Fruit fly (Drosophila melanogaster) whole organism, adult: ENCODE results near the gene Hayan.

Experiments
- CG11617 ChIP-seq: fragments of 200-800 bp; sonication (Bioruptor generic); optimal IDR thresholded peaks from 2 replicates; lab custom pipeline; 2017; ENCODE audit warnings: mild to moderate bottlenecking, missing biosample characterization, missing genetic modification reagents, missing genetic modification characterization
- CG12768 ChIP-seq: fragments of 200-800 bp; sonication (Bioruptor generic); optimal IDR thresholded peaks from 2 replicates; lab custom pipeline; 2017; ENCODE audit warnings: missing biosample characterization, missing genetic modification characterization, mild to moderate bottlenecking, moderate library complexity, missing genetic modification reagents
- CG1620 ChIP-seq: fragments of 200-800 bp; sonication (Bioruptor generic); optimal IDR thresholded peaks from 2 replicates; lab custom pipeline; 2016; ENCODE audit warnings: missing biosample characterization, missing genetic modification characterization
- CG5204 ChIP-seq: fragments of 200-800 bp; sonication (Bioruptor generic); optimal IDR thresholded peaks from 2 replicates; lab custom pipeline; 2016; ENCODE audit warnings: missing biosample characterization, missing genetic modification characterization
- CG7045 ChIP-seq: fragments of 200-800 bp; sonication (Bioruptor generic); optimal IDR thresholded peaks from 2 replicates; lab custom pipeline; 2017; ENCODE audit warnings: missing biosample characterization, mild to moderate bottlenecking, missing genetic modification characterization
- CG7101 ChIP-seq: fragments of 200-800 bp; sonication (Bioruptor generic); optimal IDR thresholded peaks from 2 replicates; lab custom pipeline; 2018; ENCODE audit warnings: missing biosample characterization, mild to moderate bottlenecking, missing genetic modification characterization, moderate library complexity
- Clk ChIP-seq: fragments of 200-800 bp; sonication (Bioruptor generic); optimal IDR thresholded peaks from 2 replicates; lab custom pipeline; 2017; ENCODE audit warnings: missing biosample characterization, missing genetic modification characterization
- Crg-1 ChIP-seq: fragments of 200-800 bp; sonication (Bioruptor generic); optimal IDR thresholded peaks from 2 replicates; lab custom pipeline; 2016; ENCODE audit warnings: missing biosample characterization, missing genetic modification characterization
- Hr96 ChIP-seq: fragments of 200-800 bp; sonication (Bioruptor generic); optimal IDR thresholded peaks from 2 replicates; lab custom pipeline; 2016; ENCODE audit warnings: missing biosample characterization, missing genetic modification characterization
- Mnt ChIP-seq: fragments of 200-800 bp; sonication (Bioruptor generic); optimal IDR thresholded peaks from 2 replicates; lab custom pipeline; 2016; ENCODE audit warnings: missing biosample characterization, mild to moderate bottlenecking, missing genetic modification characterization
- bab1 ChIP-seq: fragments of 200-800 bp; sonication (Bioruptor generic); optimal IDR thresholded peaks from 3 replicates; lab custom pipeline; 2019; ENCODE audit warnings: missing biosample characterization, mild to moderate bottlenecking, missing genetic modification characterization, moderate library complexity
- cic ChIP-seq: fragments of 200-800 bp; sonication (Bioruptor generic); optimal IDR thresholded peaks from 2 replicates; lab custom pipeline; 2017; ENCODE audit warnings: missing biosample characterization, mild to moderate bottlenecking, missing genetic modification characterization, moderate library complexity
- cnc ChIP-seq, 2 experiments: fragments of >200 bp; optimal IDR thresholded peaks; 2 replicates each; lab custom pipeline; 2017
- kay ChIP-seq: fragments of 200-800 bp; sonication (Bioruptor generic); peaks from one replicate; lab custom pipeline; 2016; ENCODE audit warnings: missing biosample characterization, missing genetic modification characterization, borderline replicate concordance
- ovo ChIP-seq: fragments of 200-800 bp; sonication (Bioruptor generic); optimal IDR thresholded peaks from 2 replicates; lab custom pipeline; 2016; ENCODE audit warnings: missing biosample characterization, missing genetic modification characterization
- pad ChIP-seq: fragments of 200-800 bp; sonication (Bioruptor generic); optimal IDR thresholded peaks from 3 replicates; lab custom pipeline; 2017; ENCODE audit warnings: missing biosample characterization, missing genetic modification characterization, mild to moderate bottlenecking, moderate library complexity, missing genetic modification reagents
- tj ChIP-seq: fragments of 200-800 bp; sonication (Bioruptor generic); optimal IDR thresholded peaks from 3 replicates; lab custom pipeline; 2017; ENCODE audit warnings: missing biosample characterization, mild to moderate bottlenecking, missing genetic modification characterization, moderate library complexity
- toe ChIP-seq: fragments of 200-800 bp; sonication (Bioruptor generic); optimal IDR thresholded peaks from 2 replicates; lab custom pipeline; 2016; ENCODE audit warnings: missing biosample characterization, missing genetic modification characterization

The Hayan gene

dm6 chrX:18440481-18440880, 43.1 kb downstream of the Hayan start, which contains the start of gene CG32548:
CG32548 (minus strand) TSS chrX:18440581.
- TF ChIP-seq kay (GFP tag; lab: Kevin White, UChicago) (no peak), CG11617 (GFP tag; lab: Kevin White, UChicago) (no peak)

dm6 chrX:18439367-18439766, 44.2 kb downstream of the Hayan start, which contains the start of gene CG43841:
CG43841 (plus strand) TSS chrX:18439667.
- no peak for TF ChIP-seq kay (GFP tag; lab: Kevin White, UChicago)
- no peak for TF ChIP-seq pad (GFP tag; lab: Kevin White, UChicago)
- no peak for TF ChIP-seq CG7045
- no peak for TF ChIP-seq bab1
- TF ChIP-seq Hr96 (GFP tag; lab: Kevin White, UChicago) = no peak
- TF ChIP-seq CG5204 (GFP tag; lab: Kevin White, UChicago) = no peak
- TF ChIP-seq ovo (GFP tag; lab: Kevin White, UChicago) = no peak
- no peak for TF ChIP-seq CG1620 (GFP tag; lab: Kevin White, UChicago)
- no peak for TF ChIP-seq CG7101 (tag; lab: Kevin White, UChicago)
- no peak for TF ChIP-seq tj (GFP tag; lab: Kevin White, UChicago)
- no peak for TF ChIP-seq cic (GFP tag; lab: Kevin White, UChicago)
- TF ChIP-seq Clk (GFP tag; lab: Kevin White, UChicago) = no peak

dm6 chrX:18438568-18438967, 45.0 kb downstream of the Hayan start, which contains the start of gene CG32551:
CG32551 (plus strand) TSS chrX:18438868.
- TF ChIP-seq tj (GFP tag; lab: Kevin White, UChicago) (no peak), CG12768 (GFP tag; lab: Kevin White, UChicago) (no peak), CG11617 (GFP tag; lab: Kevin White, UChicago) (no peak), Crg-1 (no peak), cnc (optimal IDR thresholded peaks at IDR 0.05; lab: Kevin White, UChicago) (no peak), CG7045 (no peak), Clk (GFP tag; lab: Kevin White, UChicago) (no peak), kay (GFP tag; lab: Kevin White, UChicago) (no peak), toe (GFP tag; lab: Kevin White, UChicago) (no peak), pad (GFP tag; lab: Kevin White, UChicago) (no peak), bab1 (no peak), CG7101 (tag; lab: Kevin White, UChicago) (no peak), Mnt (GFP tag; lab: Kevin White, UChicago) (no peak), CG1620 (GFP tag; lab: Kevin White, UChicago) (no peak)

- TF ChIP-seq toe (GFP tag; lab: Kevin White, UChicago) = no peak
- TF ChIP-seq CG7101 (tag; lab: Kevin White, UChicago) = no peak
Measured at dm6 chrX:18437190-18437589, 46.4 kb downstream of the Hayan start, which contains the start of gene CG6290. CG6290 (plus strand) TSS chrX:18437490.
